Worm (Caenorhabditis elegans): ENCODE results near the gene vps-33.1.

Gene vps-33.1

ce11 chrIII:8716084-8716483, 15.4 kb downstream of the vps-33.1 start, which contains the start of gene B0303.14:
B0303.14 (minus strand) TSS chrIII:8716184.
- TF ChIP-seq duxl-1 (tag; optimal IDR thresholded peaks at IDR 0.05; ENCODE audit: poor library complexity) (no peak), ces-1 (GFP tag; optimal IDR thresholded peaks at IDR 0.05) (no peak), aly-2 (tag; optimal IDR thresholded peaks at IDR 0.05) (no peak), ceh-20 (GFP tag; IDR thresholded peaks at IDR 0.05) (no peak), ceh-32 (tag; optimal IDR thresholded peaks at IDR 0.05; ENCODE audit: poor library complexity) (no peak), vab-7 (GFP tag; IDR thresholded peaks at IDR 0.05) (no peak), R02D3.7 (tag; optimal IDR thresholded peaks at IDR 0.05) (no peak), lir-3 (tag; optimal IDR thresholded peaks at IDR 0.05) (no peak), daf-16 (GFP tag; optimal IDR thresholded peaks at IDR 0.05) (no peak), daf-16 (tag; optimal IDR thresholded peaks at IDR 0.05) (no peak), dpl-1 (GFP tag; optimal IDR thresholded peaks at IDR 0.05) (no peak), nhr-10 (tag; optimal IDR thresholded peaks at IDR 0.05) (no peak), dmd-6 (GFP tag; IDR thresholded peaks at IDR 0.05) (no peak), set-16 (GFP tag; IDR thresholded peaks at IDR 0.05) (no peak), nhr-6 (tag; optimal IDR thresholded peaks at IDR 0.05) (no peak), nhr-25 (tag; optimal IDR thresholded peaks at IDR 0.05; ENCODE audit: borderline replicate concordance, insufficient read depth) (no peak), skn-1 (tag; optimal IDR thresholded peaks at IDR 0.05) (no peak), mes-2 (tag; optimal IDR thresholded peaks at IDR 0.05; ENCODE audit: poor library complexity, severe bottlenecking) (no peak), nhr-42 (GFP tag; IDR thresholded peaks at IDR 0.05) (no peak), hlh-11 (tag; optimal IDR thresholded peaks at IDR 0.05) (no peak)

DNA sequence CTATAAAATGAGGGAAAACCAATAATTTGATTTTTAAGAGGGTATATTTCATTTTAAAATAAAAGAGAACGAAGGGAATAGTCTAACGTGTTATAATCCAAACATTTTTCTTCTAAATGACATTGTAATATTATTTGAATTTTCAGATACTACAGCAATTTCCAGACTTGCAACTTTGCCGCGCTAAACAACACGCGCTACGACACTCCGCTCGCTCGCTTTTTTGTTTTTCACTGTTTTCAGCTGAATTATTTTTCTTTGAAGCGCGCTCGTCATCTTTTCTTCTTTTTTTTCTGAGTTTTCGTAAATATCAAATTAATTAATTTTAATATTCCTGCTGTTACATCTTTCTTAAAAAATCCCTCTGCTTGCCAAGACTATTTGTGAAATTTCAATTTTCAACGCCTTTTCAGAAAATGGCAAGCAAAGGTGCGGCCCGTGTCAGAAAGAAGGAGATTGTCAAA, 16.5 kb downstream of the vps-33.1 start, which contains the start of gene mrpl-11:
Gene mrpl-11, plus strand, starts transcription at position 414 of the 464 bp plus-strand sequence.
- TF ChIP-seq T20F7.1 (GFP tag; optimal IDR thresholded peaks at IDR 0.05) (peak; percentile 95), daf-16 (GFP tag; optimal IDR thresholded peaks at IDR 0.05) (no peak), daf-16 (tag; optimal IDR thresholded peaks at IDR 0.05) (peak; percentile 14), nhr-10 (tag; optimal IDR thresholded peaks at IDR 0.05) (no peak), arid-1 (GFP tag; conservative IDR thresholded peaks at IDR 0.05) (no peak), nhr-102 (tag; optimal IDR thresholded peaks at IDR 0.05) (no peak), rbr-2 (tag; optimal IDR thresholded peaks at IDR 0.05) (no peak), dve-1 (tag; optimal IDR thresholded peaks at IDR 0.05; ENCODE audit: insufficient read depth) (peak; percentile 14), lsy-2 (tag; optimal IDR thresholded peaks at IDR 0.05) (peak in 1 of 2 experiments; percentile 51), pqm-1 (tag; optimal IDR thresholded peaks at IDR 0.05) (no peak), hlh-30 (tag; optimal IDR thresholded peaks at IDR 0.05; ENCODE audit: insufficient read depth) (no peak), lir-3 (tag; optimal IDR thresholded peaks at IDR 0.05) (no peak), unc-39 (tag; optimal IDR thresholded peaks at IDR 0.05) (no peak), ceh-32 (tag; optimal IDR thresholded peaks at IDR 0.05; ENCODE audit: poor library complexity) (no peak), zfp-2 (tag; optimal IDR thresholded peaks at IDR 0.05) (no peak), tra-1 (GFP tag; IDR thresholded peaks at IDR 0.05) (no peak), nhr-28 (tag; optimal IDR thresholded peaks at IDR 0.05) (no peak), mep-1 (tag; optimal IDR thresholded peaks at IDR 0.05) (no peak), Y48G9A.11 (GFP tag; IDR thresholded peaks at IDR 0.05) (peak; percentile 96), mes-2 (tag; optimal IDR thresholded peaks at IDR 0.05; ENCODE audit: poor library complexity, severe bottlenecking) (peak; percentile 44), madf-5 (GFP tag; IDR thresholded peaks at IDR 0.05) (no peak), unc-130 (GFP tag; optimal IDR thresholded peaks at IDR 0.05) (no peak), nhr-77 (tag; optimal IDR thresholded peaks at IDR 0.05) (no peak)

DNA sequence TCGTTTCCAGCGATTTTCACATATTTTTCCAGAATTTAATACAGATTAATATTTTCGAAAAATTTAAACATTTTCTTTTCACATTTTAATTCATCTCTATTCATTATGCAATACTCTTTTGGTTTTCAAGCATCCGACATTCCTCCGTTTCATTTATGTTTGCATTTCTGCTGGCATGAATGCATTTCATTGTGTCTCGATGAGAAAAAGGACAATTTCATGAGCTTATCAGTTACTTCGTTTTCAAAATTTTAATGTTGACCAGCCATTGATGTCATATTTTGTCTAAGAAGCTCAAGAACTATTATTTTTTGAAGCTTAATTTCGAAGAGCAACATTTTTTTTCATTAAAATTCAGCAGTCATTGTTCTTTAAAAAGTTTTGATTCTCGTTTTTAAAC, 17.9 kb downstream of the vps-33.1 start:
- TF ChIP-seq hlh-30 (tag; optimal IDR thresholded peaks at IDR 0.05; ENCODE audit: insufficient read depth) (no peak), dmd-9 (GFP tag; IDR thresholded peaks at IDR 0.05) (no peak), madf-5 (GFP tag; IDR thresholded peaks at IDR 0.05) (no peak), daf-16 (GFP tag; optimal IDR thresholded peaks at IDR 0.05) (no peak), daf-16 (tag; optimal IDR thresholded peaks at IDR 0.05) (peak; percentile 72), nhr-28 (tag; optimal IDR thresholded peaks at IDR 0.05) (no peak), ZK337.2 (GFP tag; IDR thresholded peaks at IDR 0.05) (no peak), vab-7 (GFP tag; IDR thresholded peaks at IDR 0.05) (no peak), php-3 (GFP tag; IDR thresholded peaks at IDR 0.05) (no peak), ztf-11 (tag; optimal IDR thresholded peaks at IDR 0.05) (no peak), attf-4 (tag; optimal IDR thresholded peaks at IDR 0.05) (no peak), lim-7 (GFP tag; IDR thresholded peaks at IDR 0.05) (no peak), ZK546.5 (tag; optimal IDR thresholded peaks at IDR 0.05) (no peak), nhr-102 (tag; optimal IDR thresholded peaks at IDR 0.05) (no peak), Y5F2A.4 (GFP tag; optimal IDR thresholded peaks at IDR 0.05) (no peak), zfp-3 (GFP tag; conservative IDR thresholded peaks at IDR 0.05) (no peak), aha-1 (tag) (peak; percentile 9), cey-2 (tag; optimal IDR thresholded peaks at IDR 0.05; ENCODE audit: borderline replicate concordance, insufficient read depth) (no peak)
